Worm (Caenorhabditis elegans): Measurements from ENCODE around the gene mdt-4.
A peak's percentile ranks its signal among the peaks of the same experiment; 100 is the strongest.

mdt-4 gene

ce11 chrII:4948118-4948517, 4.4 kb upstream of the mdt-4 start:
- 0 out of 2 replicates have a peak, but pooled peaks have one; percentile 15 for TF ChIP-seq ztf-23 (GFP tag; IDR thresholded peaks at IDR 0.05)
- no peak for TF ChIP-seq T22C8.4 (GFP tag; IDR thresholded peaks at IDR 0.05)

ce11 chrII:4946775-4947174, 3.0 kb upstream of the mdt-4 start:
- TF ChIP-seq ztf-23 (GFP tag; IDR thresholded peaks at IDR 0.05) = no peak
- TF ChIP-seq flt-1 (GFP tag; IDR thresholded peaks at IDR 0.05) = no peak
- no peak for TF ChIP-seq cog-1 (tag; optimal IDR thresholded peaks at IDR 0.05)
- no peak for TF ChIP-seq T22C8.4 (GFP tag; IDR thresholded peaks at IDR 0.05)
- TF ChIP-seq klf-2 (GFP tag; conservative IDR thresholded peaks at IDR 0.05) = no peak
- TF ChIP-seq ztf-29 (GFP tag; IDR thresholded peaks at IDR 0.05) = no peak
- TF ChIP-seq ref-1 (GFP tag; conservative IDR thresholded peaks at IDR 0.05) = no peak
- no peak for TF ChIP-seq tab-1 (GFP tag; IDR thresholded peaks at IDR 0.05)
- TF ChIP-seq med-1 (GFP tag; optimal IDR thresholded peaks at IDR 0.05; ENCODE audit: insufficient read depth) = no peak

DNA sequence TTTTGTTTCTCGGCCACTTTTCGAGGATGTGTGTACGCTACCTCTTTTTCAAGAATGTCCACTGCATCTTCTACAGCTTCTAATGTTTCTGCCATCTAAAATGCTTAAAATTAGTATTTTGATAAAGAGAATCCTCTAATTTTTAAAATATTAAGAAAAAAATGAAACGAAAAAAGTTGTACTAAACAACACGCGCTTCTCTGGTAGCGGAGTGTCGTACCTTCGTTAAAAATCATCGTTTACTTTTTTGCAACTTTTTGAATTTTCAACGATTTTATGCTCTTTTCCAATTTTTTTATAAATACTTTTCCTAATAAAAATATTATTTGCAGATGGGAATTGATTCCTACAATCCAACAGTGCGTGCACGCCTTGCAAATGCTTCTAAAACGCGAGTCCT, 1.9 kb upstream of the mdt-4 start, which contains the start of the genes gldi-11 and ZK546.2:
Gene gldi-11 (minus strand): TSS at position 95 of the 400 bp plus-strand sequence.
Gene ZK546.2 (plus strand): TSS at position 333 of the 400 bp plus-strand sequence.
- TF ChIP-seq klf-2 (GFP tag; conservative IDR thresholded peaks at IDR 0.05) = no peak
- TF ChIP-seq ref-1 (GFP tag; conservative IDR thresholded peaks at IDR 0.05) = no peak
- no peak for TF ChIP-seq tab-1 (GFP tag; IDR thresholded peaks at IDR 0.05)
- TF ChIP-seq ztf-29 (GFP tag; IDR thresholded peaks at IDR 0.05) = no peak
- TF ChIP-seq ztf-23 (GFP tag; IDR thresholded peaks at IDR 0.05) = no peak
- TF ChIP-seq cog-1 (tag; optimal IDR thresholded peaks at IDR 0.05) = no peak
- TF ChIP-seq med-1 (GFP tag; optimal IDR thresholded peaks at IDR 0.05; ENCODE audit: insufficient read depth) = no peak
- TF ChIP-seq T22C8.4 (GFP tag; IDR thresholded peaks at IDR 0.05) = no peak
- no peak for TF ChIP-seq flt-1 (GFP tag; IDR thresholded peaks at IDR 0.05)

DNA sequence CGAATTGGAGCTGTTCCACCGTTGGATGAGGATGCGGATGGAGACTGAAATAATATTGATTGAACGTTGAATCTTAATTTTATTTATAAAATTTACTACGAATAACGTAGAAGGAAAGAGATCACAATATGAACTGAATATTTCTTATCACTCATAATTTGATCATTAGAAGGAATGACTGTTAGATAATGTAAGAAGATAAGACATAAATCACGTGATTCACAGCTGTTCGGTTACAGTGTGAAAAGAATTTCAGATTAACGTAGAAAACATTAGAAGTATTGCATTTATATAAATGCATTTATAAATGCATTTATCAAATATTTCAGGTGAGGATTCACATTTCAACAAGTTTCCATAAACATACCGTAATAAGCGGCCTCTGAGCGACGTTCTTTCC, 920 bp downstream of the mdt-4 start:
- TF ChIP-seq cog-1 (tag; optimal IDR thresholded peaks at IDR 0.05) (no peak), ztf-29 (GFP tag; IDR thresholded peaks at IDR 0.05) (no peak), med-1 (GFP tag; optimal IDR thresholded peaks at IDR 0.05; ENCODE audit: insufficient read depth) (no peak), flt-1 (GFP tag; IDR thresholded peaks at IDR 0.05) (no peak), klf-2 (GFP tag; conservative IDR thresholded peaks at IDR 0.05) (no peak)

ce11 chrII:4942397-4942796, 1.4 kb downstream of the mdt-4 start:
- peak; percentile 88 for TF ChIP-seq tab-1 (GFP tag; IDR thresholded peaks at IDR 0.05)
- peak; percentile 93 for TF ChIP-seq flt-1 (GFP tag; IDR thresholded peaks at IDR 0.05)
- TF ChIP-seq ztf-29 (GFP tag; IDR thresholded peaks at IDR 0.05) = peak; percentile 90
- TF ChIP-seq med-1 (GFP tag; optimal IDR thresholded peaks at IDR 0.05; ENCODE audit: insufficient read depth) = peak; percentile 27
- TF ChIP-seq klf-2 (GFP tag; conservative IDR thresholded peaks at IDR 0.05) = peak; percentile 51; the same call in 1 of the 2 replicates
- TF ChIP-seq ref-1 (GFP tag; conservative IDR thresholded peaks at IDR 0.05) = peak; percentile 66
- TF ChIP-seq cog-1 (tag; optimal IDR thresholded peaks at IDR 0.05) = peak; percentile 71
- peak; percentile 80 for TF ChIP-seq ztf-23 (GFP tag; IDR thresholded peaks at IDR 0.05)
- peak; percentile 42 for TF ChIP-seq T22C8.4 (GFP tag; IDR thresholded peaks at IDR 0.05)

- no peak for TF ChIP-seq T22C8.4 (GFP tag; IDR thresholded peaks at IDR 0.05)
These were observed 2.1 kb downstream of the mdt-4 start, which contains the start of gene ZK546.19 for ce11 chrII:4941541-4942206. TSS of gene ZK546.19 (plus strand) at chrII:4941726.

ce11 chrII:4941050-4941449, 2.7 kb downstream of the mdt-4 start, which contains the start of gene cblc-1:
TSS of gene cblc-1 (minus strand) at chrII:4941150.
- TF ChIP-seq klf-2 (GFP tag; conservative IDR thresholded peaks at IDR 0.05) (no peak), cog-1 (tag; optimal IDR thresholded peaks at IDR 0.05) (no peak), med-1 (GFP tag; optimal IDR thresholded peaks at IDR 0.05; ENCODE audit: insufficient read depth) (no peak), tab-1 (GFP tag; IDR thresholded peaks at IDR 0.05) (no peak), ztf-29 (GFP tag; IDR thresholded peaks at IDR 0.05) (no peak), flt-1 (GFP tag; IDR thresholded peaks at IDR 0.05) (no peak), ref-1 (GFP tag; conservative IDR thresholded peaks at IDR 0.05) (no peak), ztf-23 (GFP tag; IDR thresholded peaks at IDR 0.05) (no peak), T22C8.4 (GFP tag; IDR thresholded peaks at IDR 0.05) (no peak)

ce11 chrII:4937743-4938142, 6.0 kb downstream of the mdt-4 start, which contains the start of gene ZK546.4:
TSS of gene ZK546.4 (plus strand) at chrII:4938043.
- TF ChIP-seq flt-1 (GFP tag; IDR thresholded peaks at IDR 0.05) = no peak
- TF ChIP-seq T22C8.4 (GFP tag; IDR thresholded peaks at IDR 0.05) = no peak
- no peak for TF ChIP-seq ztf-23 (GFP tag; IDR thresholded peaks at IDR 0.05)
- TF ChIP-seq cog-1 (tag; optimal IDR thresholded peaks at IDR 0.05) = no peak
- TF ChIP-seq med-1 (GFP tag; optimal IDR thresholded peaks at IDR 0.05; ENCODE audit: insufficient read depth) = no peak
- no peak for TF ChIP-seq klf-2 (GFP tag; conservative IDR thresholded peaks at IDR 0.05)
- no peak for TF ChIP-seq ztf-29 (GFP tag; IDR thresholded peaks at IDR 0.05)
- TF ChIP-seq tab-1 (GFP tag; IDR thresholded peaks at IDR 0.05) = no peak
- no peak for TF ChIP-seq ref-1 (GFP tag; conservative IDR thresholded peaks at IDR 0.05)

DNA sequence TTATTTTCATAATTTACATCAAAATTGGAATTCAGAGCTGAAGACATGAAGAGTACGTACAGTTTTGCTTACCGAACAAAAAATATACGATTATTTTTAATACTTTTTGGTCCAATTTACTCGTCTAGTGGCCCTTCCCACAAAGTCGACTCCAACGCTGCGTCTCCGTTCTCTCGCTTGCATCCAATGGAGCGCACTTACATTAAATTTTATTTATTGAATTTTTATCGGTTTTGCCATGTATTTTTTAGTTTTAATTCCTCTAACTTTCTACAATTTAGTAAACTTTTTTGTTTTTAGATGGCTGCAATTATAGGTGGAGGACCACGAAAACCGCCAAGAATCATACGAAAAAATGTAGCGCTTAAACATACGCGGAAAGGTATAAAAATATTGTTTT, 8.2 kb downstream of the mdt-4 start, which contains the start of gene ZK546.5:
Gene ZK546.5 (plus strand): TSS at position 301 of the 400 bp plus-strand sequence.
- no peak for TF ChIP-seq ref-1 (GFP tag; conservative IDR thresholded peaks at IDR 0.05)
- TF ChIP-seq cog-1 (tag; optimal IDR thresholded peaks at IDR 0.05) = no peak
- TF ChIP-seq ztf-29 (GFP tag; IDR thresholded peaks at IDR 0.05) = no peak
- no peak for TF ChIP-seq tab-1 (GFP tag; IDR thresholded peaks at IDR 0.05)
- no peak for TF ChIP-seq klf-2 (GFP tag; conservative IDR thresholded peaks at IDR 0.05)
- no peak for TF ChIP-seq T22C8.4 (GFP tag; IDR thresholded peaks at IDR 0.05)
- no peak for TF ChIP-seq med-1 (GFP tag; optimal IDR thresholded peaks at IDR 0.05; ENCODE audit: insufficient read depth)
- TF ChIP-seq ztf-23 (GFP tag; IDR thresholded peaks at IDR 0.05) = no peak
- no peak for TF ChIP-seq flt-1 (GFP tag; IDR thresholded peaks at IDR 0.05)

ce11 chrII:4934954-4935353, 8.8 kb downstream of the mdt-4 start, which contains the start of gene gst-30:
TSS of gene gst-30 (minus strand) at chrII:4935054.
- TF ChIP-seq ztf-29 (GFP tag; IDR thresholded peaks at IDR 0.05) (no peak), flt-1 (GFP tag; IDR thresholded peaks at IDR 0.05) (no peak), cog-1 (tag; optimal IDR thresholded peaks at IDR 0.05) (no peak), tab-1 (GFP tag; IDR thresholded peaks at IDR 0.05) (no peak), ztf-23 (GFP tag; IDR thresholded peaks at IDR 0.05) (no peak), ref-1 (GFP tag; conservative IDR thresholded peaks at IDR 0.05) (no peak), med-1 (GFP tag; optimal IDR thresholded peaks at IDR 0.05; ENCODE audit: insufficient read depth) (no peak), T22C8.4 (GFP tag; IDR thresholded peaks at IDR 0.05) (no peak), klf-2 (GFP tag; conservative IDR thresholded peaks at IDR 0.05) (no peak)

All from whole organism, midembryonic.